Worm (Caenorhabditis elegans): ENCODE measurements around the gene cox-14.

Gene cox-14

ce11 chrIII:10181868-10182267 is 36.9 kb upstream of the cox-14 start:
- TF ChIP-seq lin-32 (GFP tag; optimal IDR thresholded peaks at IDR 0.05), result no peak
- TF ChIP-seq ceh-39 (tag; optimal IDR thresholded peaks at IDR 0.05), result no peak
- TF ChIP-seq unc-62 (GFP tag; optimal IDR thresholded peaks at IDR 0.05), result no peak
- TF ChIP-seq unc-39 (tag; optimal IDR thresholded peaks at IDR 0.05), result no peak
- TF ChIP-seq cnd-1 (tag; optimal IDR thresholded peaks at IDR 0.05), result no peak
- TF ChIP-seq lin-13 (tag; optimal IDR thresholded peaks at IDR 0.05), result no peak
- TF ChIP-seq lsy-2 (tag; optimal IDR thresholded peaks at IDR 0.05), result no peak
- no peak for TF ChIP-seq flh-1 (GFP tag; optimal IDR thresholded peaks at IDR 0.05)
- no peak for TF ChIP-seq hlh-1 (tag; optimal IDR thresholded peaks at IDR 0.05)
- no peak for TF ChIP-seq ceh-43 (GFP tag; optimal IDR thresholded peaks at IDR 0.05)
- TF ChIP-seq mab-5 (tag; optimal IDR thresholded peaks at IDR 0.05), result no peak
- TF ChIP-seq ceh-83 (GFP tag; optimal IDR thresholded peaks at IDR 0.05), result no peak
- no peak for TF ChIP-seq nhr-2 (tag; optimal IDR thresholded peaks at IDR 0.05)
- no peak for TF ChIP-seq nhr-28 (tag; optimal IDR thresholded peaks at IDR 0.05)
- TF ChIP-seq nhr-12 (tag; optimal IDR thresholded peaks at IDR 0.05), result no peak
- TF ChIP-seq elt-3 (tag; optimal IDR thresholded peaks at IDR 0.05), result no peak
- no peak for TF ChIP-seq blmp-1 (tag; optimal IDR thresholded peaks at IDR 0.05)
- no peak for TF ChIP-seq elt-1 (tag; optimal IDR thresholded peaks at IDR 0.05; ENCODE audit: borderline replicate concordance, insufficient read depth)
- TF ChIP-seq drap-1 (GFP tag; optimal IDR thresholded peaks at IDR 0.05), result no peak

- TF ChIP-seq ceh-39 (tag; optimal IDR thresholded peaks at IDR 0.05) (no peak), lsy-2 (tag; optimal IDR thresholded peaks at IDR 0.05) (no peak), sem-2 (GFP tag; optimal IDR thresholded peaks at IDR 0.05) (no peak), pha-4 (tag; optimal IDR thresholded peaks at IDR 0.05) (no peak), hlh-1 (tag; optimal IDR thresholded peaks at IDR 0.05) (no peak), ceh-83 (GFP tag; optimal IDR thresholded peaks at IDR 0.05) (no peak)
These were observed 32.6 kb upstream of the cox-14 start, which contains the start of gene unc-47 for ce11 chrIII:10186160-10186559. unc-47 (minus strand) TSS chrIII:10186260.

DNA sequence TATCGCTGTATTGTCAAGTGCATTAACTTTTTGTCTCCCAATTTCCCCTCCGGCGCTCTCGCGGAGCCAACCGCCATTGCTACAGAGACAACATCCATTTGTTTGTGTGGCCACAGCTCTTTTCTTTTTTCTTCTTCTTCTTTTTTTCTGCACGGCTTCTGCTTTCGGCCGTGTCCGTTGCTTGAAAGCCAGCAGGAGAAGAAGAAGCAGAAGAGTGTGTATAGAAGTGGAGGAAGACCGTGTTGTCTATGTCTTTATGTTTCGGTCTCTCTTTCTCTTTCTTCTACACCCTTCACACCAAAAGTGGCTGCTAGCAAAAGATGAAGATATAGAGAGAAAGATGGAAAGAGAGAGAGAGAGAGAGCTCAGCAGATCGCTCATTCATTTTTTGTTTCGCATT is 30.9 kb upstream of the cox-14 start:
- TF ChIP-seq ceh-39 (tag; optimal IDR thresholded peaks at IDR 0.05), result no peak
- no peak for TF ChIP-seq pha-4 (tag; optimal IDR thresholded peaks at IDR 0.05)
- TF ChIP-seq nhr-12 (tag; optimal IDR thresholded peaks at IDR 0.05), result no peak
- TF ChIP-seq zip-8 (tag; optimal IDR thresholded peaks at IDR 0.05), result no peak
- TF ChIP-seq ces-1 (GFP tag; optimal IDR thresholded peaks at IDR 0.05), result no peak
- TF ChIP-seq lsy-2 (tag; optimal IDR thresholded peaks at IDR 0.05), result no peak
- no peak for TF ChIP-seq ceh-43 (GFP tag; optimal IDR thresholded peaks at IDR 0.05)
- no peak for TF ChIP-seq unc-62 (GFP tag; optimal IDR thresholded peaks at IDR 0.05)
- no peak for TF ChIP-seq mep-1 (tag; optimal IDR thresholded peaks at IDR 0.05)
- TF ChIP-seq hlh-1 (tag; optimal IDR thresholded peaks at IDR 0.05), result no peak
- no peak for TF ChIP-seq nhr-237 (tag; optimal IDR thresholded peaks at IDR 0.05)
- no peak for TF ChIP-seq blmp-1 (tag; optimal IDR thresholded peaks at IDR 0.05)
- TF ChIP-seq M03D4.4 (tag; optimal IDR thresholded peaks at IDR 0.05), result no peak
- no peak for TF ChIP-seq ceh-83 (GFP tag; optimal IDR thresholded peaks at IDR 0.05)
- no peak for TF ChIP-seq unc-39 (tag; optimal IDR thresholded peaks at IDR 0.05)

ce11 chrIII:10188912-10189311 is 29.8 kb upstream of the cox-14 start, which contains the start of gene epac-1:
epac-1 (plus strand) TSS chrIII:10189212.
- TF ChIP-seq ceh-39 (tag; optimal IDR thresholded peaks at IDR 0.05), result no peak
- TF ChIP-seq blmp-1 (tag; optimal IDR thresholded peaks at IDR 0.05), result no peak
- TF ChIP-seq lin-32 (GFP tag; optimal IDR thresholded peaks at IDR 0.05), result no peak
- no peak for TF ChIP-seq drap-1 (GFP tag; optimal IDR thresholded peaks at IDR 0.05)
- no peak for TF ChIP-seq flh-1 (GFP tag; optimal IDR thresholded peaks at IDR 0.05)
- no peak for TF ChIP-seq sptf-1 (tag; optimal IDR thresholded peaks at IDR 0.05)
- TF ChIP-seq ztf-11 (tag; optimal IDR thresholded peaks at IDR 0.05), result no peak
- TF ChIP-seq ceh-43 (GFP tag; optimal IDR thresholded peaks at IDR 0.05), result no peak
- TF ChIP-seq mls-2 (tag; optimal IDR thresholded peaks at IDR 0.05), result no peak
- no peak for TF ChIP-seq zip-8 (tag; optimal IDR thresholded peaks at IDR 0.05)
- TF ChIP-seq ceh-83 (GFP tag; optimal IDR thresholded peaks at IDR 0.05), result no peak
- no peak for TF ChIP-seq ces-1 (GFP tag; optimal IDR thresholded peaks at IDR 0.05)
- TF ChIP-seq pha-4 (tag; optimal IDR thresholded peaks at IDR 0.05), result no peak
- no peak for TF ChIP-seq unc-120 (tag; optimal IDR thresholded peaks at IDR 0.05; ENCODE audit: poor library complexity, severe bottlenecking)
- TF ChIP-seq lsy-2 (tag; optimal IDR thresholded peaks at IDR 0.05), result no peak

ce11 chrIII:10194569-10194968 is 24.2 kb upstream of the cox-14 start:
- TF ChIP-seq hlh-1 (tag; optimal IDR thresholded peaks at IDR 0.05) (no peak), ceh-43 (GFP tag; optimal IDR thresholded peaks at IDR 0.05) (no peak), ces-1 (GFP tag; optimal IDR thresholded peaks at IDR 0.05) (no peak), nhr-237 (tag; optimal IDR thresholded peaks at IDR 0.05) (no peak), flh-1 (GFP tag; optimal IDR thresholded peaks at IDR 0.05) (no peak), ceh-83 (GFP tag; optimal IDR thresholded peaks at IDR 0.05) (no peak), lin-32 (GFP tag; optimal IDR thresholded peaks at IDR 0.05) (no peak), cnd-1 (tag; optimal IDR thresholded peaks at IDR 0.05) (no peak), bed-3 (GFP tag; optimal IDR thresholded peaks at IDR 0.05) (no peak), unc-62 (GFP tag; optimal IDR thresholded peaks at IDR 0.05) (no peak), unc-39 (tag; optimal IDR thresholded peaks at IDR 0.05) (no peak), nhr-76 (tag; optimal IDR thresholded peaks at IDR 0.05) (no peak), mab-5 (tag; optimal IDR thresholded peaks at IDR 0.05) (no peak)

Measured in whole organism, mixed stage, embryonic.